Worm (Caenorhabditis elegans): Measurements from ENCODE around the gene best-20.

- TF ChIP-seq tbx-11 (GFP tag; IDR thresholded peaks at IDR 0.05) (no peak), ama-1 (optimal IDR thresholded peaks at IDR 0.05) (no peak), hmg-4 (GFP tag; optimal IDR thresholded peaks at IDR 0.05) (no peak), scrt-1 (GFP tag; IDR thresholded peaks at IDR 0.05) (no peak), ceh-13 (GFP tag; optimal IDR thresholded peaks at IDR 0.05) (no peak), hmbx-1 (tag; optimal IDR thresholded peaks at IDR 0.05) (no peak), flt-1 (GFP tag; IDR thresholded peaks at IDR 0.05) (no peak), sea-1 (GFP tag; conservative IDR thresholded peaks at IDR 0.05) (no peak), pes-1 (GFP tag; IDR thresholded peaks at IDR 0.05) (no peak), ets-7 (tag; optimal IDR thresholded peaks at IDR 0.05) (no peak), B0310.2 (tag; optimal IDR thresholded peaks at IDR 0.05) (no peak)
Observed at ce11 chrIV:3709200-3709599, 46.8 kb upstream of the best-20 start, which contains the start of gene Y37E11AL.1.

All from whole organism, early embryonic.